Fruit fly (Drosophila melanogaster): ENCODE results near the gene Mob2.

Gene Mob2

DNA sequence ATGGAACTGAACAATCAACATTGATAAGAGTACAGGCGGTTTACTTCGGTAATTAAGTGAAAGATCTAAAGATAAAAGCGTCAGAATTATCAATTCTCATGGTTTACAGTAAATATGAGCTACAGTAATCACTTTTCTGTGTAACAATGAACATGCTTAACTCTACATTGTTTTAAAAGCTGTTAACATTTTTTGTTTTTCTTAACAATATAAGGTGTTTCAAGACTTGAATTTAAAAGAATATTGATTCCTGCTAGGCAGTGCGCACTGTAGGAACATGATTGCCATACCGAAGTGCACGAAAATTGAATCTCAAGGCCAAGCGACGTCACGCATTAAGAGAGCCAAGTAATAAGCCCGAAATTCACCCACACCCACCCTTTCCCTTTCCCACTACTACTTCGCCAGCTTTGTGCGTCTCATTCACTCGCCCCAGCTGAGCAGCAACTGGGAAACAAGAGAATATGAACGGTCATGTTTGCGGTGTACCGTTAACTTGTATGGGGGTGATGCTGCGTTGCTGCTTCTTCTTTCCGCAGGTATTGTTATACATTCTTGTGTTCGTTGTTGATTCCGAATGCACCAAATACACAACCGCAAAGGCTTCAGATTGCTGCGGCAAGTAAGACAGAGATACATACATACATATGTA, 70.7 kb downstream of the Mob2 start (continued):
- TF ChIP-seq Dbx (GFP tag; IDR thresholded peaks at IDR 0.05): peak; percentile 64
- TF ChIP-seq tgo (GFP tag; IDR thresholded peaks at IDR 0.05): peak; percentile 56; the same call in 2 of the 3 replicates
- peak; percentile 55 for TF ChIP-seq CG17829 (tag; optimal IDR thresholded peaks at IDR 0.05)
- peak; percentile 71; the same call in 2 of the 3 replicates for TF ChIP-seq CG34422 (GFP tag; IDR thresholded peaks at IDR 0.05)
- TF ChIP-seq Nf-YA (GFP tag; IDR thresholded peaks at IDR 0.05): peak; percentile 39; the same call in 1 of the 2 replicates
- TF ChIP-seq CG18619 (GFP tag; optimal IDR thresholded peaks at IDR 0.05): peak; percentile 49
- peak; percentile 51 for TF ChIP-seq D19B (GFP tag; optimal IDR thresholded peaks at IDR 0.05)
- TF ChIP-seq CG14710 (tag; optimal IDR thresholded peaks at IDR 0.05): peak; percentile 34
- no peak for TF ChIP-seq CG9215 (GFP tag; IDR thresholded peaks at IDR 0.05)
- TF ChIP-seq Stat92E (GFP tag; optimal IDR thresholded peaks at IDR 0.05): peak in 1 of 3 experiments; percentile 27
- no peak for TF ChIP-seq lov (optimal IDR thresholded peaks at IDR 0.05)
- TF ChIP-seq lov (GFP tag; IDR thresholded peaks at IDR 0.05): peak; percentile 50; the same call in 1 of the 3 replicates
- no peak for TF ChIP-seq dan (GFP tag; IDR thresholded peaks at IDR 0.05)
- peak; percentile 79 for TF ChIP-seq CG15269 (tag; optimal IDR thresholded peaks at IDR 0.05)
- TF ChIP-seq D19A (tag; optimal IDR thresholded peaks at IDR 0.05): peak; percentile 15
- peak; percentile 68 for TF ChIP-seq CG13424 (tag; optimal IDR thresholded peaks at IDR 0.05)
- TF ChIP-seq seq (GFP tag; IDR thresholded peaks at IDR 0.05): 0 out of 2 replicates have a peak, but pooled peaks have one; percentile 16
- TF ChIP-seq Dfd (GFP tag; optimal IDR thresholded peaks at IDR 0.05): no peak
- TF ChIP-seq slou (GFP tag; optimal IDR thresholded peaks at IDR 0.05): no peak
- TF ChIP-seq trem (tag; optimal IDR thresholded peaks at IDR 0.05): peak; percentile 14
- TF ChIP-seq Xbp1 (GFP tag; optimal IDR thresholded peaks at IDR 0.05): peak; percentile 66
- peak; percentile 7 for TF ChIP-seq en (GFP tag; optimal IDR thresholded peaks at IDR 0.05)
- no peak for TF ChIP-seq Lhr (GFP tag; optimal IDR thresholded peaks at IDR 0.05)
- TF ChIP-seq CG6254 (GFP tag; optimal IDR thresholded peaks at IDR 0.05): no peak
- TF ChIP-seq bcd (GFP tag; optimal IDR thresholded peaks at IDR 0.05): peak; percentile 64
- TF ChIP-seq CG34376 (GFP tag; optimal IDR thresholded peaks at IDR 0.05): peak; percentile 21
- TF ChIP-seq CG30403 (GFP tag; optimal IDR thresholded peaks at IDR 0.05): peak; percentile 69
- peak; percentile 37 for TF ChIP-seq CG3163 (GFP tag; optimal IDR thresholded peaks at IDR 0.05)
- TF ChIP-seq CG9609 (GFP tag; optimal IDR thresholded peaks at IDR 0.05): peak; percentile 40
- peak; percentile 60 for TF ChIP-seq phol (tag; optimal IDR thresholded peaks at IDR 0.05)
- peak; percentile 54 for TF ChIP-seq CG8924 (tag; optimal IDR thresholded peaks at IDR 0.05)
- peak; percentile 64 for TF ChIP-seq esg (GFP tag; conservative IDR thresholded peaks at IDR 0.05)
- TF ChIP-seq dpn (GFP tag; optimal IDR thresholded peaks at IDR 0.05): peak; percentile 42 to 60
- TF ChIP-seq tll (GFP tag; optimal IDR thresholded peaks at IDR 0.05): peak in 1 of 2 experiments; percentile 24
- no peak for TF ChIP-seq exex (tag; optimal IDR thresholded peaks at IDR 0.05)
- peak; percentile 43; the same call in 2 of the 3 replicates for TF ChIP-seq croc (GFP tag; conservative IDR thresholded peaks at IDR 0.05)
- TF ChIP-seq Bteb2 (GFP tag; optimal IDR thresholded peaks at IDR 0.05): peak; percentile 52
- TF ChIP-seq CG9727 (GFP tag; optimal IDR thresholded peaks at IDR 0.05): peak; percentile 20
- TF ChIP-seq Ssrp (tag; optimal IDR thresholded peaks at IDR 0.05): peak; percentile 53
- TF ChIP-seq NfI (GFP tag; optimal IDR thresholded peaks at IDR 0.05): peak; percentile 67
- peak; percentile 21 for TF ChIP-seq CG15073 (GFP tag; optimal IDR thresholded peaks at IDR 0.05)
- peak; percentile 53; the same call in 1 of the 2 replicates for TF ChIP-seq CG14014 (GFP tag; IDR thresholded peaks at IDR 0.05)
- TF ChIP-seq inv (GFP tag; IDR thresholded peaks at IDR 0.05; ENCODE audit: partially characterized antibody): no peak
- no peak for TF ChIP-seq CG7987 (GFP tag; optimal IDR thresholded peaks at IDR 0.05)
- TF ChIP-seq gsb (GFP tag; IDR thresholded peaks at IDR 0.05): peak; percentile 65
- TF ChIP-seq jumu (GFP tag; optimal IDR thresholded peaks at IDR 0.05): peak; percentile 31
- TF ChIP-seq Drgx (GFP tag; IDR thresholded peaks at IDR 0.05): peak; percentile 60
- TF ChIP-seq CG4328 (GFP tag; optimal IDR thresholded peaks at IDR 0.05): no peak
- peak; percentile 48; the same call in 1 of the 3 replicates for TF ChIP-seq z (GFP tag; IDR thresholded peaks at IDR 0.05)

Measured in whole organism, embryonic.